Worm (Caenorhabditis elegans): ENCODE data around the gene Y46H3A.4.
"Not testable (repeated sequence)": the region's sequence is repeated elsewhere in the genome, so short reads cannot be mapped to it uniquely, and the experiment has no call there.

Gene Y46H3A.4

ce11 chrV:1811035-1811434 is at the start of gene Y46H3A.4:
Gene Y46H3A.4 (minus strand): TSS chrV:1811135.
- TF ChIP-seq unc-62 (GFP tag; optimal IDR thresholded peaks at IDR 0.05) = no peak

DNA sequence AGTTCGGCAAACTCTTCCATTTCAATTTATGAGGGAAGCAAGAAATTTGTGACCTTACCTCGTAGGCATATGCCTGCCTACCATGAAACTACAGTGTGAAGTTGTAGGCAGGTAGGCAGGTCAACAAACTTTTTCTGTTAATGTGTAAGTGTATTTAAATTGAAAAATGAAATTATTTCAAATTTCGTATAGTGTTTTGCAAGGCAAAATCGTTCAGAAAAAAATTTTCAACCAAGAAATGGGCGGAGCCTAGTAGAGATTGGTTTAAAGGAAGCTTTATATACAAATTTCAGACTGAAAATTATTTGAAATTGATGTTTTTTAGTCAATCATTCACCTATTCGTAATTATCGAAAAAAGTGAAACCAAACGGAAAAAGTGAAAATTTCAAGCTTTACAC is 46.9 kb upstream of the Y46H3A.4 start:
- no peak for TF ChIP-seq unc-62 (GFP tag; optimal IDR thresholded peaks at IDR 0.05)

DNA sequence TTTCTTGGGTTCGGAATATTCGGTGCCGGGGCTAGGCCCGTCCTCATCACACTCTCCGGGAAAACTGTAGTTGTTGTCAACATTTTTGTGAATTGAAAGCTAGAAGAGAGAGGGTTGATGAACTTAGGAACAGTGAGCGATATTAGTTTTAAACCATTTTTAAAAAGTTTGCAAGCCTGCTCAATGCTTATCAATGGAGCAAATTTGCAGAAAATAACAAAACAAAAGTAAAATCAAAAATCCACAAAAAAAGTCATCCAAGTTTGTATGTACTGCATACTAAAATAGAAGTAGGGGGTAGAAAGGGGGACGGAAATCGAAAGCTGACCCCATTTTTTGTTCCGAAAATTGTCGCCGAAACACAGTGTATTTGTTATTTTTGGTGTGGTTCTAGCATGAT is 45.2 kb upstream of the Y46H3A.4 start, which contains the start of gene T10B5.10:
TSS of gene T10B5.10 (minus strand) at position 101 of the 400 bp plus-strand sequence.
- no peak for TF ChIP-seq unc-62 (GFP tag; optimal IDR thresholded peaks at IDR 0.05)

DNA sequence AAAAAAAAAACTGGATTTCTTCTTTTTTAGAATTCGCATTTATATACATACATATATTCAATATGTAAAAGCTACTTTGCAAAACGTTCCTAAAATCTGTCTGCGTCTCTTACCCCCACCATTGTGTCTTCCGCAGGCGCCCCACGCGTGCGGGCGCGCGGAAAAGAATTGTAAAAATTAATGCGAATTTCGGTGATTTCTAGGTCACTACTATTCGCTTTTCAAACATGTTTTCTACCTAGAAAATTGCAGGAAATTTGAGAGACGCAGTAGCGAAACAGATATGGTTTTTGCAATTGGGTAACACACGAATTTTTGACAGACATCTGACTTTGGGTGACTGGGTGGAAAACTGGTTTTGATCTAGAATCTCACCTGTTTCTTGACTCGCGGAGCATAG is 44.2 kb upstream of the Y46H3A.4 start:
- no peak for TF ChIP-seq unc-62 (GFP tag; optimal IDR thresholded peaks at IDR 0.05)

DNA sequence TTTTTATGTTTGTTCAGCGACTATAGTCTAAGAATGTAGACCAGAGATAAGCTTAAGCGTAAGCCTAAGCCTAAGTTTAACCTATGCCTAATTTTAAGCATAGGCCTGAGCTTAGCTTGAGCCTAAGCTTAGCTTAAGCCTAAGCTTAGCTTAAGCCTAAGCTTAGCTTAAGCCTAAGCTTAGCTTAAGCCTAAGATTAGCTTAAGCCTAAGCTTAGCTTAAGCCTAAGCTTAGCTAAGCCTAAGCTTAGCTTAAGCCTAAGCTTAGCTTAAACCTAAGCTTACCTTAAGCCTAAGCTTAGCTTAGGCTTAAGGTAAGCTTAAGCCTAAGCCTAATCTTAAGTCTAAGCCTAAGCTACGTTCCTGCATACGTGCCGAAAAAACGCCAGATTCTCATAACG is 37.7 kb upstream of the Y46H3A.4 start:
- no peak for TF ChIP-seq unc-62 (GFP tag; optimal IDR thresholded peaks at IDR 0.05)

DNA sequence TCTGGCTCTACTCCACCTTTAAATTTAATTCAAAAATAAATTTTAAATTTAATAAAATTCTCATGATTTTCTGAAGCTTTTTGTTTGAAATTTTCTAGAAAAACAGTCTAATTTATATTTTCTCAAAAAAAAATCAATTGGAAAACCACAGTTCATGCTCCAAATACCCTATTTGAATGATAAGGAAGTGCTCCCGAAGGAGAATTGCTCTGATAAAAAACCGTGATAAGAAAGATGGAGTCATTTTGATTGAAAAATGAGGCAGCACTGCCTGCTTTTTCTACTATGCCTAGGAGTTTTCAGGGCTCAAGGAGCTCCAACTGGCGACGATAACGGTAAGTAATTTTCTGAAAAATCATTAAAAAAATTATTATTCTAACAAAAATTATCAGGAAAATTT is 35.0 kb upstream of the Y46H3A.4 start, which contains the start of gene T10B5.7:
TSS of gene T10B5.7 (plus strand) at position 225 of the 400 bp plus-strand sequence.
- no peak for TF ChIP-seq unc-62 (GFP tag; optimal IDR thresholded peaks at IDR 0.05)

ce11 chrV:1841744-1842143 is 30.8 kb upstream of the Y46H3A.4 start, which contains the start of gene T10B5.8:
Gene T10B5.8 (plus strand): TSS chrV:1842044.
- no peak for TF ChIP-seq unc-62 (GFP tag; optimal IDR thresholded peaks at IDR 0.05)

DNA sequence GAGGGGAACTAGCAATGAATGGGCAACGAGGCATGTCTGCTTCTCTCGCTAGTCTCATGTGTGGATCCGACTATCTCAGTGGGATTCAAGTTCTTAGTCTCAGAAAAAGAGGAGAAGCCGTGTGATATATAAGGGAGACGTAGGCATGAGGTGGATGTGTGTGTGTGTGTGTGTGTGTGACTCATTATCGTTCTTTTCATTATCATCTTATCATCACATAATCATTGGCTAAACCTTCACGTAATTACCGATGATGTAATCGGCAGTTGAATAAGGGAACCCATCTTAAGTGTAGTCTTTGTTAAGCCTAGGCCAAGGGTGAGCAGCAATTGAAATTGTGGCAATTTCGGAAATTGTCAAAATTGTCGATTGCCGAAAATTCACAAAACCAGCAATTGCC is 19.0 kb upstream of the Y46H3A.4 start, which contains the start of gene Y32G9B.1:
TSS of gene Y32G9B.1 (minus strand) at position 101 of the 400 bp plus-strand sequence.
- no peak for TF ChIP-seq unc-62 (GFP tag; optimal IDR thresholded peaks at IDR 0.05)

- TF ChIP-seq unc-62 (GFP tag; optimal IDR thresholded peaks at IDR 0.05) = no peak
Measured at ce11 chrV:1824528-1824927, 13.6 kb upstream of the Y46H3A.4 start.

DNA sequence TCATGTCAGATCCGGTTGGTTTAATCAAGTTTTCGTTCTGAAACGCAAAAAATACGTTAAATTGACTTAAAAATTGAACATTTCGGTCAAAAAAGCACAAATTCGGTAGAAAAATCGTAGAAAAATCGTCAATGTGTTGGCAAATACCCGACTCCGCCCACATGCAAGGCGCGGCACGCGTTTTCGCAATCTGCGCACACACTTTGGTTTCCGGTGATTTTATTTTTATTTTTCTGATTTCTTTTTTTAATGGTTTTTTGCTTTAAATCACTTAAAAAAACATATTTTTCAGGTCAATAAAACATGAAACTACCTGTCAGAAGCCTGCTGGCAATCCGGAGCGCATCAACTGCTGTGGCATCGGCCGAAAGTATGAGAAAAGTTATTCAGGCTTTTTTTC is 10.4 kb upstream of the Y46H3A.4 start, which contains the start of the genes gly-7 and mrpl-39:
TSS of gene gly-7 (minus strand) at position 37 of the 400 bp plus-strand sequence.
TSS of gene mrpl-39 (plus strand) at position 293 of the 400 bp plus-strand sequence.
- TF ChIP-seq unc-62 (GFP tag; optimal IDR thresholded peaks at IDR 0.05) = no peak

- TF ChIP-seq unc-62 (GFP tag; optimal IDR thresholded peaks at IDR 0.05) = no peak
Measured at ce11 chrV:1820749-1821148, 9.8 kb upstream of the Y46H3A.4 start.

- TF ChIP-seq unc-62 (GFP tag; optimal IDR thresholded peaks at IDR 0.05) = no peak
Measured at ce11 chrV:1820016-1820415, 9.1 kb upstream of the Y46H3A.4 start.

- TF ChIP-seq unc-62 (GFP tag; optimal IDR thresholded peaks at IDR 0.05) = not testable (repeated sequence)
Measured at ce11 chrV:1814784-1815183, 3.8 kb upstream of the Y46H3A.4 start, which contains the start of gene Y46H3A.5. Gene Y46H3A.5 (minus strand): TSS chrV:1814884.

- TF ChIP-seq unc-62 (GFP tag; optimal IDR thresholded peaks at IDR 0.05) = no peak
Measured at ce11 chrV:1807160-1807559, 3.8 kb downstream of the Y46H3A.4 start, which contains the start of gene srt-42. Gene srt-42 (plus strand): TSS chrV:1807460.

DNA sequence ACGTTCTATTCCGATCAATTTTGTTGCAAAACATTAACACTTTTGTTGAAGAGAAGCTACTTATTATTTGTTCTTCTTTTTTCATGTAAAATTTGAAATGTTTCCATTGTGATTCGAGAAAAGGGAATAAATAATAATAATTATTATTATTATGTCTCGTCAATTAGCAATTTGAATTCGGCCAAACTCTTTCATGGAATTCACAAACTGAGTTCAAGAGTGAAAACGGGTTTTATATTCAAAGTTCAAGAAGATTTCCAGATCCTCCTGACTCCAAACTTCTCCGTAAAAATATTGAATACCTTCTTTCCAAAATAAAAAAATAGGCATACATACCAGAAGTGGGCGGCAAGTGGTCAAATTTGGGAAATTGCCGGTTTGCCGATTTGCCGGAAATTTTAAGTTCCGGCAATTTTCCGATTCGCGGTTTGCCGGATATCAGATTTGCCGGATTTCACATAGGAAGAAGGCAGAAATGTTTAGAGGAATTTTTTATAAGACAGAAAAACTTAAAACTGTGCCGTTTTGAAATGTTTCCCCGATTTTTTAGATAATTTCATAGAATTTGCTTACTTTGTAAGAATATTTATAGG is 5.1 kb downstream of the Y46H3A.4 start:
- no peak for TF ChIP-seq unc-62 (GFP tag; optimal IDR thresholded peaks at IDR 0.05)

- no peak for TF ChIP-seq unc-62 (GFP tag; optimal IDR thresholded peaks at IDR 0.05)
Measured at ce11 chrV:1804645-1805559, 6.0 kb downstream of the Y46H3A.4 start, which contains the start of the genes hsp-16.2 and hsp-16.41. Gene hsp-16.2 (minus strand): TSS chrV:1804957. Gene hsp-16.41 (plus strand): TSS chrV:1805178.
